Worm (Caenorhabditis elegans) whole organism, early embryonic: Measurements from ENCODE around the gene C08E8.6.

ENCODE experiments used
- ama-1 ChIP-seq: fragments of 150-350 bp; optimal IDR thresholded peaks from 2 replicates; lab custom pipeline; 2014
- ceh-36 ChIP-seq: sonication (generic microtip); optimal IDR thresholded peaks from 2 replicates; lab custom pipeline; 2016; ENCODE audit warnings: missing genetic modification characterization, inconsistent platforms, missing compliant biosample characterization
- pes-1 ChIP-seq: fragments of 200-800 bp; sonication (Bioruptor generic); IDR thresholded peaks from 2 replicates; pipeline ENCODE4 v1.3.6; 2022; ENCODE audit warnings: missing genetic modification reagents, missing genetic modification characterization, missing compliant biosample characterization
- tra-4 ChIP-seq: sonication (generic microtip); optimal IDR thresholded peaks from 2 replicates; lab custom pipeline; 2017; ENCODE audit warnings: missing genetic modification characterization, missing compliant biosample characterization

- TF ChIP-seq pes-1, result no peak
- no peak for TF ChIP-seq tra-4
- TF ChIP-seq ceh-36 (tag; lab: Kevin White, UChicago), result no peak
- no peak for TF ChIP-seq ama-1
These were observed 37.1 kb downstream of the C08E8.6 start, which contains the start of gene B0462.4 for ce11 chrV:18331086-18331485.
